Fruit fly (Drosophila melanogaster): Measurements from ENCODE around the gene MESR3.

Gene MESR3

DNA sequence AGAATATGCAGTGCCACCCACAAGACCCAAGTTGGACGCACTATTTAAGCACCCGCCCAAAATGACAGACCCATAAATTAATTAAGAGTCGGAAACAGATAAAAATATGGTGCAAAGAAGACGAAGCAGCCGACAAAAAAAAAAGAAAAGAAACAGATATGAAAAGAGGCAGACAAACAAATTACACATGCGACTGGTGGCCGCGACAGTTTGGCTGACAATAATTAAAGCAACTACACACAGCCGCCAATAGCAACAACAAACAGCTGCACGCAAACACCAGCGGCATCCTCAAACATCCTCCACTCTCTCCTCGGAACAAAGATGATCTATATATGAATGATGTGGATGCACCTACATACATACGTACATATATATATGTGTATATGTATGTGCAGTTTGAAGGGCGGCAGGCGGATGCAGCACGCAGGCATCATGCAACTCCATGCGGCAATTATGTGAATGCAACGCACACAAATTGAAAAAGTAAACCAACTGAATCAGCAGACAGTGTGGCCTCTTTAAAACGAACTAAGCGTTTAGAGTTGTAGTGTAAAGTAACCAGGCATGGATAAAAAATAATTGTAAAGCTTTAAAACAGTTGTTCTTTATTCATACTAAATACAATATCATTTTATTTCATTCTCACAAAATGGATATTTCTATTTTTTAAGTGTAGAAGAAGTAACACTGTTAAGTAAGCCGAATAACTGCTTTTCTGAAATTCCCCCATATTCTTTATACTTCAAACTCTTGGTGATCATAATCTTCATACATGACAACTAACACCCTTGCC, 31.0 kb downstream of the MESR3 start:
- TF ChIP-seq Hr83 (GFP tag; optimal IDR thresholded peaks at IDR 0.05; ENCODE audit: poor library complexity, severe bottlenecking) (no peak), Vsx2 (GFP tag; optimal IDR thresholded peaks at IDR 0.05; ENCODE audit: partially characterized antibody) (no peak), CG9705 (GFP tag; optimal IDR thresholded peaks at IDR 0.05) (no peak), jim (GFP tag; optimal IDR thresholded peaks at IDR 0.05) (no peak), lola (GFP tag; optimal IDR thresholded peaks at IDR 0.05) (no peak), usp (GFP tag; optimal IDR thresholded peaks at IDR 0.05) (no peak), Sp1 (GFP tag; optimal IDR thresholded peaks at IDR 0.05) (peak; percentile 40), fru (GFP tag; optimal IDR thresholded peaks at IDR 0.05) (peak; percentile 62), rgr (GFP tag; optimal IDR thresholded peaks at IDR 0.05) (peak; percentile 20), OdsH (GFP tag; optimal IDR thresholded peaks at IDR 0.05) (peak; percentile 47), ey (GFP tag; optimal IDR thresholded peaks at IDR 0.05) (peak; percentile 20), dmrt93B (GFP tag; optimal IDR thresholded peaks at IDR 0.05) (no peak), dsf (GFP tag; optimal IDR thresholded peaks at IDR 0.05; ENCODE audit: borderline replicate concordance) (no peak), Myc (optimal IDR thresholded peaks at IDR 0.05) (no peak), brk (GFP tag; optimal IDR thresholded peaks at IDR 0.05) (no peak), GATAd (GFP tag; optimal IDR thresholded peaks at IDR 0.05) (no peak), Rel (GFP tag; optimal IDR thresholded peaks at IDR 0.05) (no peak), Rel (tag; optimal IDR thresholded peaks at IDR 0.05) (no peak), tai (GFP tag; optimal IDR thresholded peaks at IDR 0.05) (no peak), CG32264 (GFP tag; optimal IDR thresholded peaks at IDR 0.05) (no peak), Dif (GFP tag; optimal IDR thresholded peaks at IDR 0.05; ENCODE audit: partially characterized antibody) (no peak), foxo (GFP tag; optimal IDR thresholded peaks at IDR 0.05) (peak in 1 of 2 experiments; percentile 59), h (GFP tag; optimal IDR thresholded peaks at IDR 0.05) (peak; percentile 44), Abd-B (GFP tag; optimal IDR thresholded peaks at IDR 0.05) (no peak), CrebA (GFP tag; optimal IDR thresholded peaks at IDR 0.05; ENCODE audit: borderline replicate concordance) (no peak), Mio (GFP tag; optimal IDR thresholded peaks at IDR 0.05) (no peak), Dfd (GFP tag; optimal IDR thresholded peaks at IDR 0.05) (no peak), psq (GFP tag; optimal IDR thresholded peaks at IDR 0.05) (peak; percentile 58), woc (GFP tag; optimal IDR thresholded peaks at IDR 0.05) (peak; percentile 10), HLH106 (tag; optimal IDR thresholded peaks at IDR 0.05) (no peak), Hnf4 (GFP tag; optimal IDR thresholded peaks at IDR 0.05) (peak; percentile 44), sv (GFP tag; optimal IDR thresholded peaks at IDR 0.05) (no peak), Jra (GFP tag; optimal IDR thresholded peaks at IDR 0.05) (no peak), sage (GFP tag; optimal IDR thresholded peaks at IDR 0.05) (no peak), N (GFP tag; optimal IDR thresholded peaks at IDR 0.05) (no peak), dl (GFP tag; optimal IDR thresholded peaks at IDR 0.05; ENCODE audit: insufficient read depth in 1 of 2, partially characterized antibody in 2 of 2) (no peak), pan (optimal IDR thresholded peaks at IDR 0.05) (no peak), br (GFP tag; optimal IDR thresholded peaks at IDR 0.05) (peak; percentile 22), Hr78 (GFP tag; optimal IDR thresholded peaks at IDR 0.05) (no peak)

DNA sequence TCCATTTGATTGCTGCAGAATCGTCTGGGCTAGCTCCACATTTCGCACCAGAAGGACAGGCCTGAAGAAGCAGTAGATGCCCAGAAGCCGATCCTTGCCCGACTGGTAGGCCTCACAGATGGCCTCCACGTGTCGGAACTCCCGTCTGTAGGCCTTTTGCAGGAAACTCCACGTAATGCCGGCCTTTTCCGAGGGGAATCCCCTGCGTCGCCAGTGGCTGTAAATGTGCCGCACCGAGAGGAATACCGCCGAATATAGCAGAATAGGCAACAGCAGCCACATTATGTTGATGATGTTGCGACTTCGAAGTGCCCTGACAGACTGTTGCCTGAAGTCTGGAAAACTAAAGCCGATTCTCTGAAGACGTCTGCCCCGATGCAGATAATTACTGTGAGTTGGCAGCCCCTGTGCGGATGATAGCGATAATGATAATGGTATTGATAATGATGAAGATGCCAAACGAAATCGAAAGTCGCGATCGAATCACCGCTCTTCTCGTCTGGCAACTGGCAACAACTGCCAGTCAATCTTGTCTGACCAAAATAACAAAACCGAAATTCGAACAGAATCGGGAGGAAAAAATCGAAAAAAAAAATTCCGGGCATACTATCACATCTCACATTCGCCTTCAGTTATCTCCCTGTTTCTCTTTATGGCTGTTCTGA, 35.7 kb downstream of the MESR3 start, which contains the start of gene Cyp310a1:
Cyp310a1 (minus strand) TSS at position 348 of the 665 bp plus-strand sequence.
- TF ChIP-seq Myc (optimal IDR thresholded peaks at IDR 0.05) (no peak), Hnf4 (GFP tag; optimal IDR thresholded peaks at IDR 0.05) (no peak), Rel (GFP tag; optimal IDR thresholded peaks at IDR 0.05) (no peak), Rel (tag; optimal IDR thresholded peaks at IDR 0.05) (peak; percentile 83), psq (GFP tag; optimal IDR thresholded peaks at IDR 0.05) (no peak), Hr83 (GFP tag; optimal IDR thresholded peaks at IDR 0.05; ENCODE audit: poor library complexity, severe bottlenecking) (no peak)

Measured in whole organism, wandering third instar larva.